Worm (Caenorhabditis elegans): Measurements from ENCODE around the gene sftd-3.

Gene sftd-3

DNA sequence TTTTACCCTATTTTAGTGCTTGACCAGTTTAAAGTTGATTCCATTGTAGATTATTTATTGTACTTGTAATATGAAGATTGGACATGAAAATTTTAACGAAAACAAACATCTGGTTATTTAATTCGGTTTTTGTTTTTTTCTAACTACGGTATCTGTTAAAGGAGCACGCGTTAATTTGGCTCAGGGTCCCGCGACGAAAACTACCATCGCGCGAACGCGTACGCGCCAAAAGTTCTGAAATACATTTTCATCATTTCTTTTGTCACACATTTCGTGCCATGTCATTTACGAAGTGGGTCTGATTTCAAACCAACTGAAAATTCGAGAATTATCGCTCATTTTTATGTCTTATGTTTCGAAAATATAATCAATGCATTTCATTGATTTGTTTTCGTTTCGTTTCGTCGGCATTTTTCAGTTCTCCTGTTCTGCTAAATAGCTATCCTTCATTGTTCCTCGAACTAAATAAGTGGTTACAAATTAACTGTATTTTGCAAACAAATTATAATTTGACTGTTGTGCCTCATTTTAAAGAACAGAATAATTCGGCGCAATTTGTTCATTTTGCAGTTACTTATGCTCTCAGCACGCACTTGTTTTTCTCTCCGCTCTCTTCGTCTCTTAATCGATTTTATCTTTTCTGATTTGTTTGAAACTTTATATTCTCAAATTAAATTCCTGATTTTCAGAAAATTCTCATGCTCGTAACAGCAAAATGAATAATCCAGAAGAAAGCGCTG is 30.1 kb downstream of the sftd-3 start, which contains the start of gene T21B10.3 (continued):
- peak; percentile 90 for TF ChIP-seq snpc-1.3 (tag; optimal IDR thresholded peaks at IDR 0.05; ENCODE audit: insufficient read depth)
- 0 out of 2 replicates have a peak, but pooled peaks have one; percentile 67 for TF ChIP-seq egl-18 (GFP tag; IDR thresholded peaks at IDR 0.05)
- TF ChIP-seq lsy-27 (tag; optimal IDR thresholded peaks at IDR 0.05; ENCODE audit: borderline replicate concordance, insufficient read depth): no peak
- no peak for TF ChIP-seq F57A8.1 (GFP tag; optimal IDR thresholded peaks at IDR 0.05)
- TF ChIP-seq Y95B8A.8 (GFP tag; IDR thresholded peaks at IDR 0.05): peak; percentile 96
- TF ChIP-seq let-526 (GFP tag; IDR thresholded peaks at IDR 0.05): peak; percentile 44; the same call in 1 of the 2 replicates
- peak; percentile 24 for TF ChIP-seq attf-5 (GFP tag; optimal IDR thresholded peaks at IDR 0.05)
- 0 out of 2 replicates have a peak, but pooled peaks have one; percentile 35 for TF ChIP-seq ceh-58 (GFP tag; IDR thresholded peaks at IDR 0.05)
- peak; percentile 25 to 35 for TF ChIP-seq let-607 (tag; optimal IDR thresholded peaks at IDR 0.05)
- TF ChIP-seq bed-2 (GFP tag; IDR thresholded peaks at IDR 0.05): peak; percentile 24; the same call in 1 of the 2 replicates
- peak; percentile 89 for TF ChIP-seq F52B5.7 (tag; optimal IDR thresholded peaks at IDR 0.05)
- TF ChIP-seq mcd-1 (GFP tag; IDR thresholded peaks at IDR 0.05): peak; percentile 79
- peak; percentile 93 for TF ChIP-seq snpc-3.4 (tag; optimal IDR thresholded peaks at IDR 0.05)
- peak; percentile 75 for TF ChIP-seq hmg-1.2 (GFP tag; IDR thresholded peaks at IDR 0.05)
- 0 out of 2 replicates have a peak, but pooled peaks have one; percentile 32 for TF ChIP-seq F39B2.1 (GFP tag; IDR thresholded peaks at IDR 0.05)
- TF ChIP-seq sptf-2 (GFP tag; optimal IDR thresholded peaks at IDR 0.05): no peak
- peak; percentile 90 for TF ChIP-seq athp-1 (tag; optimal IDR thresholded peaks at IDR 0.05)
- peak; percentile 86 for TF ChIP-seq C17E4.6 (GFP tag; IDR thresholded peaks at IDR 0.05)
- peak; percentile 42 for TF ChIP-seq atf-7 (tag; optimal IDR thresholded peaks at IDR 0.05)
- TF ChIP-seq ets-4 (GFP tag; optimal IDR thresholded peaks at IDR 0.05): peak; percentile 54
- TF ChIP-seq somi-1 (GFP tag; optimal IDR thresholded peaks at IDR 0.05): peak; percentile 36
- TF ChIP-seq zim-3 (tag; optimal IDR thresholded peaks at IDR 0.05): peak; percentile 61
- TF ChIP-seq pbrm-1 (GFP tag; IDR thresholded peaks at IDR 0.05): peak; percentile 89
- TF ChIP-seq hsf-1 (GFP tag; IDR thresholded peaks at IDR 0.05): peak; percentile 91
- peak; percentile 73; the same call in 1 of the 2 replicates for TF ChIP-seq nfyb-1 (GFP tag; IDR thresholded peaks at IDR 0.05)
- peak; percentile 88; the same call in 1 of the 2 replicates for TF ChIP-seq nfya-2 (GFP tag; IDR thresholded peaks at IDR 0.05)
- 0 out of 2 replicates have a peak, but pooled peaks have one; percentile 31 for TF ChIP-seq hmg-20 (GFP tag; IDR thresholded peaks at IDR 0.05)
- TF ChIP-seq ceh-40 (GFP tag; IDR thresholded peaks at IDR 0.05): no peak
- peak in 2 of 3 experiments; percentile 53 to 89 for TF ChIP-seq lin-35 (GFP tag; optimal IDR thresholded peaks at IDR 0.05)
- TF ChIP-seq T26A5.8 (tag; optimal IDR thresholded peaks at IDR 0.05): no peak
- peak; percentile 98 for TF ChIP-seq xnd-1 (tag; optimal IDR thresholded peaks at IDR 0.05)
- TF ChIP-seq madf-3 (GFP tag; IDR thresholded peaks at IDR 0.05): peak; percentile 93
- TF ChIP-seq nfya-1 (tag; optimal IDR thresholded peaks at IDR 0.05; ENCODE audit: borderline replicate concordance, insufficient read depth): no peak

DNA sequence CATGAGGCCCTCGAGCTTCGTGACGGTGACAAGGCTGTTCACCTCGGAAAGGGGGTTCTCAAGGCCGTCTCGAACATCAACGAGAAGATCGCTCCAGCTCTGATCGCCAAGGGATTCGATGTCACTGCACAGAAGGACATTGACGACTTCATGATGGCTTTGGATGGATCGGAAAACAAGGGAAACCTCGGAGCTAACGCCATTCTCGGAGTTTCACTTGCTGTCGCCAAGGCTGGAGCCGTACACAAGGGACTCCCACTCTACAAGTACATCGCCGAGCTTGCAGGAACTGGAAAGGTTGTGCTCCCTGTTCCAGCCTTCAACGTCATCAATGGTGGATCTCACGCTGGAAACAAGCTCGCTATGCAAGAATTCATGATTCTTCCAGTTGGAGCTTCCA is 31.6 kb downstream of the sftd-3 start:
- TF ChIP-seq F39B2.1 (GFP tag; IDR thresholded peaks at IDR 0.05) (no peak), K12H6.12 (tag; optimal IDR thresholded peaks at IDR 0.05) (no peak), egl-18 (GFP tag; IDR thresholded peaks at IDR 0.05) (0 out of 2 replicates have a peak, but pooled peaks have one; percentile 6), hsf-1 (GFP tag; IDR thresholded peaks at IDR 0.05) (0 out of 2 replicates have a peak, but pooled peaks have one; percentile 7), sptf-2 (GFP tag; optimal IDR thresholded peaks at IDR 0.05) (no peak), bed-1 (GFP tag; IDR thresholded peaks at IDR 0.05) (no peak), somi-1 (GFP tag; optimal IDR thresholded peaks at IDR 0.05) (no peak), B0261.1 (tag; optimal IDR thresholded peaks at IDR 0.05) (no peak), zfh-2 (GFP tag; conservative IDR thresholded peaks at IDR 0.05) (peak; percentile 54; the same call in 1 of the 2 replicates), Y53G8AR.9 (GFP tag; conservative IDR thresholded peaks at IDR 0.05) (0 out of 2 replicates have a peak, but pooled peaks have one; percentile 3)
